Fruit fly (Drosophila melanogaster): ENCODE measurements around the gene CG34159.

The CG34159 gene

DNA sequence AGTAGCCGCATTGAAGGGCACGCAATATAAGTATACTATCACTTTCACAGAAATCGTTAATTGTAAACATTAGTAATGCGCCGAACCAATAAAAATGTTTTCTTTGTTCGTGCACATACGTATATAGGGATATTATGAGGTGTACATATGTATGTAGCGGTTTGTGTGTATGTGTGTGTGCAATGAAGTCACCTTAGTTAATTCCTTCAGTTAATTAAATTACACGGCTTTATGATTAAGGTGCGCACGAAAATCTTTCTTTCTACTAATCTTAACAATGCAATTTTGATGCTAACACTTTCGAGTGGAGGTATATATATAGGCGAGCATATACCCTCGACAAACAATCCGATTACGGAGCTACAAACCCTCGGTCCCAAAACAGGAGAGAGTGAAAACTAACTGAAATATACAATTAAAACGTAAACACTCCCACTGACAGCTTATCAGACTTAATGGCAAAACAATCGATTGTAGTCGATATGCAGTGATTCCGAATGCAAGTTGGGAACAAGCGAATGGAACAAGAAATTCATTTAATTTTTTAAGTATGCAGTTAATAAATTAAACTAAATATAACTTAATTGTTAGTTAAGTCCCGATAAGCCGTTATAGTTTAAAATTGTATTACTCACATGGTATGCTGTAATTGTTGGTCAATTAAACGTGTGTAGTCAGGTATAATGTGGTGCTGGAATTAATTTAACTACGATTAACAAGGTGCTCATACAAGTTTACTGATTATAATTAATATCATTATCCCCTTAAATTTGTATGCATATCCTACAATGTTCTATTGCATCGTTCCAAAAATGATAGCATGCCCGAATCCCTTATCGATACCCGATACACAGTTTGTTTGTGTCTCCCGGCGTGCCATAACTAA, 16.6 kb upstream of the CG34159 start, which contains the start of the genes Npc1a and Prosalpha6 (continued):
- TF ChIP-seq MBD-R2 (GFP tag; IDR thresholded peaks at IDR 0.05) (no peak), scrt (GFP tag; optimal IDR thresholded peaks at IDR 0.05) (peak; percentile 14), Dll (GFP tag; IDR thresholded peaks at IDR 0.05; ENCODE audit: partially characterized antibody) (peak; percentile 66; the same call in 2 of the 4 replicates), CG30020 (tag; optimal IDR thresholded peaks at IDR 0.05) (peak; percentile 99)

DNA sequence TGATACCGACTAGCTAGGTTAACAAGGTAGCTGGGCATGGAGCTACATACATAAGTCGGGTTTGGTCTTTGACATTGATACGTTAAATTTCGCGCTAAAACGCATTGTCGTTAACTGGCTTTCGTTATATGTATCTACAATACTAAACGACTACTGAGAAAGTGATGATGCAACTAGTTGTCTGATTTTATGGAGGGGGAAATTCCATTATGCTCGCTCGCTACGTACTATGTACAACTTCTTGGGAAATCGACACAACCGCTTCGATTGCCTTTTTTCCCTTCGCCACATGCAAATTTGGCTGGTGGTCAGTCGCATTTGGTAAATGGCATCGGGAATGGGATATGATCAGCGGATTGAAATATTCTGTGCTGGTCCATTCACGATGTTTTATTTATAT, 15.9 kb upstream of the CG34159 start:
- no peak for TF ChIP-seq ftz-f1 (GFP tag; optimal IDR thresholded peaks at IDR 0.05)
- TF ChIP-seq gcm (GFP tag; optimal IDR thresholded peaks at IDR 0.05) = no peak
- TF ChIP-seq toy (GFP tag; IDR thresholded peaks at IDR 0.05) = no peak
- no peak for TF ChIP-seq NK7.1 (GFP tag; optimal IDR thresholded peaks at IDR 0.05)
- TF ChIP-seq CG7839 (tag; optimal IDR thresholded peaks at IDR 0.05) = no peak
- TF ChIP-seq CG4282 (GFP tag; optimal IDR thresholded peaks at IDR 0.05) = no peak
- TF ChIP-seq onecut (GFP tag; IDR thresholded peaks at IDR 0.05) = no peak
- no peak for TF ChIP-seq CG1832 (GFP tag; optimal IDR thresholded peaks at IDR 0.05)
- TF ChIP-seq trh (GFP tag; optimal IDR thresholded peaks at IDR 0.05) = no peak
- TF ChIP-seq CG10543 (GFP tag; optimal IDR thresholded peaks at IDR 0.05) = no peak
- no peak for TF ChIP-seq CG30020 (tag; optimal IDR thresholded peaks at IDR 0.05)
- TF ChIP-seq kah (GFP tag; optimal IDR thresholded peaks at IDR 0.05) = no peak
- TF ChIP-seq dysf (GFP tag; IDR thresholded peaks at IDR 0.05) = no peak
- TF ChIP-seq CG7786 (GFP tag; optimal IDR thresholded peaks at IDR 0.05) = no peak
- TF ChIP-seq jing (GFP tag; optimal IDR thresholded peaks at IDR 0.05) = no peak
- TF ChIP-seq eve (GFP tag; optimal IDR thresholded peaks at IDR 0.05) = peak in 1 of 2 experiments; percentile 75
- TF ChIP-seq Rx (GFP tag; IDR thresholded peaks at IDR 0.05) = no peak
- no peak for TF ChIP-seq Sox100B (GFP tag; optimal IDR thresholded peaks at IDR 0.05)
- no peak for TF ChIP-seq Elba2 (GFP tag; optimal IDR thresholded peaks at IDR 0.05)
- no peak for TF ChIP-seq sqz (GFP tag; optimal IDR thresholded peaks at IDR 0.05)
- no peak for TF ChIP-seq CG15073 (GFP tag; optimal IDR thresholded peaks at IDR 0.05)
- TF ChIP-seq Pdp1 (GFP tag; optimal IDR thresholded peaks at IDR 0.05) = peak in 1 of 2 experiments; percentile 96
- no peak for TF ChIP-seq CG17612 (GFP tag; IDR thresholded peaks at IDR 0.05)
- no peak for TF ChIP-seq sima (GFP tag; optimal IDR thresholded peaks at IDR 0.05)
- no peak for TF ChIP-seq dpn (GFP tag; optimal IDR thresholded peaks at IDR 0.05)
- no peak for TF ChIP-seq CG12299 (tag; optimal IDR thresholded peaks at IDR 0.05)
- no peak for TF ChIP-seq HLH4C (GFP tag; IDR thresholded peaks at IDR 0.05; ENCODE audit: partially characterized antibody)
- peak; percentile 40 for TF ChIP-seq sens (GFP tag)
- no peak for TF ChIP-seq slbo (GFP tag; IDR thresholded peaks at IDR 0.05)
- TF ChIP-seq Taf1 (GFP tag; IDR thresholded peaks at IDR 0.05) = no peak
- TF ChIP-seq CG15696 (tag; optimal IDR thresholded peaks at IDR 0.05) = no peak
- TF ChIP-seq CrebB (tag; optimal IDR thresholded peaks at IDR 0.05) = no peak
- no peak for TF ChIP-seq Fer3 (tag; optimal IDR thresholded peaks at IDR 0.05)
- TF ChIP-seq CG2199 (GFP tag; IDR thresholded peaks at IDR 0.05) = 0 out of 3 replicates have a peak, but pooled peaks have one; percentile 32
- TF ChIP-seq CoRest (tag; optimal IDR thresholded peaks at IDR 0.05) = no peak
- TF ChIP-seq Hmr (GFP tag; optimal IDR thresholded peaks at IDR 0.05) = no peak
- no peak for TF ChIP-seq CG18476 (GFP tag; optimal IDR thresholded peaks at IDR 0.05)
- no peak for TF ChIP-seq Tbp (GFP tag; optimal IDR thresholded peaks at IDR 0.05)
- TF ChIP-seq kni (GFP tag; optimal IDR thresholded peaks at IDR 0.05) = no peak
- TF ChIP-seq gro (GFP tag; optimal IDR thresholded peaks at IDR 0.05) = no peak
- no peak for TF ChIP-seq CG31441 (GFP tag; IDR thresholded peaks at IDR 0.05)
- no peak for TF ChIP-seq H15 (GFP tag; IDR thresholded peaks at IDR 0.05)
- TF ChIP-seq dm (GFP tag; optimal IDR thresholded peaks at IDR 0.05) = no peak
- TF ChIP-seq prd (optimal IDR thresholded peaks at IDR 0.05) = no peak
- no peak for TF ChIP-seq prd (GFP tag; IDR thresholded peaks at IDR 0.05)

All from whole organism, embryonic.